Fruit fly (Drosophila melanogaster): ENCODE results near the gene CG18814.
A peak's percentile ranks its signal among the peaks of the same experiment; 100 is the strongest.

The CG18814 gene

DNA sequence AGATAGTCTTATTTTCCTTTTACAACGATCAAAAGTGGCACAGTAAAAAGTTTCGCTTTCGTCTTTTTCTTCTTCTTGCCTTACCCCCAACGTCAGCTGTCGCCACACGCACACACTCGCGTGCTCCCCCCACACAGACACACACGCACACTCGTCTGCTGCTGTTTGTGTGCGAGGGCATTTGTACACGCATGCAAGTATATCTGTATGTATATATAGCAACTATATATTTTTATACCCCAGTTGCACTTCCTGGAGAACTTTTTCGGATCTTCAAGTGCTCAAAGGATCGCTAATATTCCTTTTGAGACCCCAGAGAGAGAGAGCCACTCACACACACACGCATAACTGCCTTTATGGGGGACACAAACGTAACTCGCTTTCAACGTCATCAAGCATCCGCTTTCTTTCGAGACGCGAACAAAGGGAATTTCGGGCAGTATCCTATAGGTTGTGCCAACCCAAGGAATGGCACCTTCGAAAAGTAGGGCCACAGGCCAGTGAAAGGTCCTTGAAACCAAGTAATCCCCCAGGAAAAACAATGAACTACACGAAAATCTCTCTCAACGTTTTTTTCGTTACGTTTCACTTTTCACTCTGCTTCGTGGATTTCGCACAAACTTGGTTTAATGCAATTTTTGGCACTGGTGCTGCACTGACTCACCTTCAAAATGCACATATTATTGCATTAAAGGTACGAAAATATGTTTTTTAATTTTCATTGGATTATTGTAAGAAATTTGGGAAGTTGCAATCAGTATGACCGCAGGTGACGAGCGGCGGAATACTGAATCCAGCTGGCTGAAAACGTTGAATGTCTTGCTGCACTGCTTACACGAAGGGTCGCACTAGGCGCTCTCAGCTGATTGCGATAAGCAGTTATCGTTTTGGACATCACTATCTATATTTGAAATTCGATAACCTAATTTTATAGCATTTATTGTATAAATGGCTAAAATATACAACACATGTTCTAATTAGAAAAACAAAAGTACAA, 8.4 kb downstream of the CG18814 start, which contains the start of gene roq:
Gene roq (minus strand): TSS at position 799 of the 997 bp plus-strand sequence.
- TF ChIP-seq CG17801 (GFP tag; optimal IDR thresholded peaks at IDR 0.05; ENCODE audit: partially characterized antibody), result peak; percentile 21

DNA sequence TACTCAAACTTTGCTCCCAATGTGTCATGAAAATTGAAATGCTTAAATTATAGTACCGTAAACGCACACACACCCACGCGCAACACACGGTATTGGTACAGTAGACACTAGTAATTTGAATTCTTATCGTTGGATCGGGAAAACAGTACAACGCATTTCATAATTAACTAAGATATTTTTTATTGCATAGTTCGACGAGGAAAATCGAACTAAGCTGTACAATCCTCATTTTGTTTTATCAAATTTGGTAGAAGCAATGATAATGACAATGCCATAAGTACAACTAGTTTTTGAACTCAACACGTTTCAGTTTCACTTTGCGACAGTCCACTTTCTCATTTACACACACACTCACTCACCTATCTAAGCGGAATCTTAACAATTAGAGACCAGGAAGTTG, 11.1 kb downstream of the CG18814 start:
- TF ChIP-seq CG17801 (GFP tag; optimal IDR thresholded peaks at IDR 0.05; ENCODE audit: partially characterized antibody), result peak; percentile 74

DNA sequence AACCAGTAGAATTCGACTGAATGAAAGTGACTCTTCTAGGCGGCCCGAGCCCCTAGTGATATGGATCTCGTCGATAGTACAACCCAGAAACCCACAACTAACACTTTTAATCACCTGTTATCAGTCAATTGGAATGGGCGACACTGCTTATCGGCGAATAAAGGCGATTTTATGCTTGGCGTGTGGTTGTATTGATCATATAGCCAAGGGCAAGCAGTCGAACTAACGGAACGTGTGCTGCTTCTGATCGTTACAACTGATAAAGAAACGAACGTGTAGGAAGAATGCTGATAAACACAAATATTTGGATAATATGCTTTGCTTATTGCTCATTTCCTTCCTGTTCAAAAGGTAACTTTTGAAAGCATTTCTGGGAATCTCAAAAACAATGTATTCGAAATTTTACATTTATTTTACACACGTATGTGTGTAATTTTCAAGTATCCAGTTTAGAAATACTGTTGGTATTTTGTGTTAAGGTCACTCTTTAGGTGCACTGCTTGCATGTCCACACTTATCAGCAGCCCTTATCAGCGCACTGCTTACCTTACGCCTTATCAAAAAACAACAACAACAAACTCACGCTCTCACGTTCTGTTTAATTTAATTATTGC, 11.7 kb downstream of the CG18814 start, which contains the start of gene Agpat4:
Gene Agpat4 (minus strand): TSS at position 387 of the 614 bp plus-strand sequence.
- no peak for TF ChIP-seq CG17801 (GFP tag; optimal IDR thresholded peaks at IDR 0.05; ENCODE audit: partially characterized antibody)

DNA sequence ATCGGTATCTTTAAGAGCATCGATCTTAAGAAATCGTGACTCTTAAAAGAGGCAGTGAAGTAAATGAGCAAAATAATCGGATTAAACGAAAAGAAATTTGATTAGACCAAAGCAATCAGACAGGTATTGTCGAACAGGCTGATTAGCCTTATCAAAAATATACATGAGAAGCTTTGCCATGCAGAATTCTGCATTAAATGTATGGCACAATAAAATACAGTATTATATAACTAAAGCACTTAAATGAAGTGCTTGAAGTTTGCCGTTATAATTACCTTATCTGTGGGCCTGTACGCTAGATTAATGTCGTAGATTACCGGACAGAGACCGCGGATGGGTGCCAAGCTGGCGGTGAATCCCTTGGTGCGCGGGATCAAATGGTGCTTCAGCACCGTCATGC, 13.4 kb downstream of the CG18814 start:
- TF ChIP-seq CG17801 (GFP tag; optimal IDR thresholded peaks at IDR 0.05; ENCODE audit: partially characterized antibody), result no peak

DNA sequence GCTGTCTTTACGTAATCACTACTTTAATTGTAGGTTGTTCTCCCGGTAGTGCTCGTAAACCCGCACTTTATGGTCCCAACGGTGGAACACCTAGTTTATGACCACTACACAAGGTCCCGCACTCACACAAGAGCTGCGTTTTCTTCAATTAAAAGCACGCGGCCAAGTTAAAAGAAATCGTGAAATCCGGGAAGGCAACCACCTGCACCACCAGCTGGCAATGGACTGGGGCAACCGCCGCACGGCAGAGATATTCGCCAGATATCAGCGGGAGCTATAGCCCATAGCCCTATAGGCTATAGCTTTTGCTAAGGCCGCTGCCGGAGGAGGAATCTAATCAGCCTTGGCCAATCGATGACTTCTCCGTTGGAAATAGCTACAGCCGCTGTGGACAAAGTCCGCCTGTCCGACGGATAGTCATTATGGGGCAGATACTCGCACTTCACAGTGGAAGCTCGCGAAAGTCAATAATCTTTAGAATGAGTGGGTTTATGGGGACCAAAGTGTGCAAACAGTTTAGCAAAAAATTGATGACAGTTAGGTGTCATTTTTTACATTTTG, 14.6 kb downstream of the CG18814 start:
- no peak for TF ChIP-seq CG17801 (GFP tag; optimal IDR thresholded peaks at IDR 0.05; ENCODE audit: partially characterized antibody)

DNA sequence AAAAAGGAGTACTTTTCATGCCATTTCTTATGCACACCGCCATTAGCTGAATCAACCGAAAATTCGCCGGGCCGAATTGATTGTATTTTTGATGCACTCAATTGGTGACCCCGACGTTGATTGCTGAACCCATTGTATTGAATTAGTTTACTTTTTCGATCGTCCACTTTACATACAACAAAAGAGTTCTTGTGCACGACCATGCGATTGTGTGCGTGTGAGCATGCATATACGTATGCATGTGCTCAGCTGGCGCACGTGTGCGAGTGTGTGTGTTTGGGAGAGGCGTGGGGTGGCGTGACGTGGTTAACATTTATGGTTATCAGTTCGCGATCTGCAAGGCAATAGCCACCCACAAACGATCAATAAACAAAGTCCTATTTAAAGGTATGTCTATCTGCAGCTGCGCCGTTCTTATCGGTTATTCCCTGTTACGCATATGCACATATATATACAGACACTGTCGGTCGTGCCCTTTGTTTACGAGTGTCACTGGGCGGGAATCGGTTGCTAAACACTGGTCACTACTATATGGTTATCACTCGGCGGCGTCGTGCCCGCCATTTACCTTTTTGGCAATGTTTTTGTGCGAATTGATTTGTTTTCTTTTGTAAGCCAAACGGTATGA, 15.7 kb downstream of the CG18814 start:
- peak; percentile 73 for TF ChIP-seq CG17801 (GFP tag; optimal IDR thresholded peaks at IDR 0.05; ENCODE audit: partially characterized antibody)

DNA sequence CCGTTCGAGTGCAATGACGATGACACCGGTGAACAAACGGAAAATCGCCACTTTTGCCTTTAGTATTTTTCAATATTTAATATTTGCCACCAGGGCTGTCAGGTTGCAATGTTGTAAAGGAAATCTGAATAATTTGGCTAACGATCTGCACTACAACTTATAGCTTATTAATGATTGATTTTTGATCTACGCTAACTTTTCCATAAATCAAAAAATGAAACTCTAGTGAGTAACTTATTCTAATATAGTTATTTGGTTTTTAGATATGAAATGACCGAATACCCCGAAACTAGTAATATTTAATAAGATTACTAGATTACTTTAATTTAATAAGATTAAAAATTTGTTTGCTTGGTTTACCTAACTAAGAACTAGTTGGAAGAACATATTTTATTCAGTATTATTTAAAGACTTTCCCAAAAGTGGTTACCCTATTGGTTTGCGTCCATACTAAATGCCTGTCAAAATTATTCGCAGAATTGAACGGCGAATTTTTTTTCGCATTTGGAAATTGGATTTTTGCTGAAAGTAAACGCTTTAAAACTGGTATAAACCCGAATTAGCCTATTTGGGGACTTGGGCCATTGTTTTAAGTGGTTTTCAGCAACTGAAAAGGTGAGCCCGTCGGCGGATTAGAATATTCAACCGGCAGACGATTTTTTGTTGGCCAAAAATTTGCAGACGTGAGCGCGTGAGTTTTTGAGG, 16.4 kb downstream of the CG18814 start, which contains the start of the genes Agpat3 and RAF2:
Gene Agpat3 (minus strand): TSS at position 78 of the 705 bp plus-strand sequence.
Gene RAF2 (plus strand): TSS at position 448 of the 705 bp plus-strand sequence.
- no peak for TF ChIP-seq CG17801 (GFP tag; optimal IDR thresholded peaks at IDR 0.05; ENCODE audit: partially characterized antibody)

DNA sequence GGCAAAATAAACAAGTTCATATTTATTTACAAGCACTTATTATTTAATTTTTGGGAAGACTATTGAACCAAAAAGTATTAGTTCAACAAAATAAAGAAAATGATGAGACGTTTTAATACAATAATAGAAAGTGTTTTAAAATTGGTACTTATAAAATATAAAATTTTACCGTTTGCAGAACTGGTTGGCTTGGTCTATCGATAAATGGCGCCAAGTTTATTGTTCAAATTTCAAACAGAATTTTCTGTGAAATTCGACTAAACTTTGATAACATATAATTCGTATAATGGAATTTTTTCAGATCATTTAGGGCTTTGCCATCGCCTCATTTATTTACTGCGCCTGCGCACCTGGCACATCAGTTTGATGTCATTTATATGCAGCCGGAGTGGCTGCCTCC, 21.2 kb downstream of the CG18814 start:
- TF ChIP-seq CG17801 (GFP tag; optimal IDR thresholded peaks at IDR 0.05; ENCODE audit: partially characterized antibody), result no peak

DNA sequence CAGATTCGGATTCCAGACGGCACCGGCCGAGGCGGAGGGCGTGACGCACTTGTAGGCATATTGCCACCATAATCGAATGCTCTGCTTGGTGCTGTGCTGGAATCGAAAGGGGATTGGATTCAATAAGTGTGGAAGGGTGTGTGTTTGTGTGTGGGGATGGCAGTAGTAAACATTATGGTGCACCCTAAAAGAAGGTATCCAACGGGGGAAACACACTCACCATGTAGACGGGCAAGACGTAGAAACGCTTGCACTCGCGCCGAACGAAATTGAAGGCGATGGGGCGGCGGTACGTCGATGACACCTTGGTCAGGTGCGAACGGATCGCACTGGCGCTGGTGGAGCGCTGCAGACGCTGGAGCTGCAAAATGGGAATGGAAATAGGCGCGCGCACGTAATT, 21.6 kb downstream of the CG18814 start:
- TF ChIP-seq CG17801 (GFP tag; optimal IDR thresholded peaks at IDR 0.05; ENCODE audit: partially characterized antibody), result no peak

DNA sequence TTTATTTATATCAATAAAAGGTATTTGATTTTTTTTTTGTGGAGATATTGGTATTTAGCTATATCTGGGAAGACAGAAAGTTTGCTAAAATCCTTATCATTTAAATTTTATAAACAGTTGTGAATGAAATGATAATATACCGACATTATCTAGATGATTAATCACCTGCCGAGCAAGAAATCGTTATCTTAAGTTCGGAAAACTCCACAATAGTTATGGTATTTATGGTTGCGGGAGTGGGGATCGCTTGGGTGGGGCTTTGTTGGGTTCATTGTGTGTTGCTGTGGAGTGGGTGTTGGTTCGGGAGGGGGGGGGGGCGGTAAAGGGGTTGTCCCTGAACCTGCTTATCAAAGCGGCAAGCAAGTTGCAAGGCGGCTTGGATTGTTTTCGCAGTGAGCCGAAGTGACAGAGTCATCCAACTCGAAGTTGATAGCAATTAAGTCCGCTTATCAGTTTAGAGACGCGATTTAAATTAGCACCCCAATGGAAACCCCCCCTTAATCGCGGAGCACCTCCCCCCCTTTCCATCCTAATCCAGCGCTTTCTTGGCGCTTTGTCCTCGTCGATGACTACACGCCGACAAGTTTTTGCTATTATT, 22.7 kb downstream of the CG18814 start:
- TF ChIP-seq CG17801 (GFP tag; optimal IDR thresholded peaks at IDR 0.05; ENCODE audit: partially characterized antibody), result no peak

DNA sequence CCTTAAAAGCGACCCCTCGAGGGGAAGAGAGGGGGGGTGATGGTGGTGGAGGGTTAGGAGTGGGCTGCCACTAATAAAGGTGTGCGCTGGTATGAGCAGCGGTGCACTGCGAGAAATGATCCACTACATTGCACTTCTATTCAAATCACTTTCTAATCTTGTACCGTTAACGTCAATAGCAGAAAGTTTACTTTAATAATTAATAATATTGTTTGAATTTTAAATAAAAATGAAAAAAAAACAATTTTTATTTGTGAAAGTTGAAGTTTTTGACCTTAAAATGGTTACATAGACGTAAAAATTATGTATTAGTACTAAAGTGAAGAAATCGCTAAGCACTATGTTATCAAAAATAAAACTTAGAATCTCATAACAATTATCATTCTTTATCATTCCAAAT, 23.2 kb downstream of the CG18814 start:
- TF ChIP-seq CG17801 (GFP tag; optimal IDR thresholded peaks at IDR 0.05; ENCODE audit: partially characterized antibody), result no peak

DNA sequence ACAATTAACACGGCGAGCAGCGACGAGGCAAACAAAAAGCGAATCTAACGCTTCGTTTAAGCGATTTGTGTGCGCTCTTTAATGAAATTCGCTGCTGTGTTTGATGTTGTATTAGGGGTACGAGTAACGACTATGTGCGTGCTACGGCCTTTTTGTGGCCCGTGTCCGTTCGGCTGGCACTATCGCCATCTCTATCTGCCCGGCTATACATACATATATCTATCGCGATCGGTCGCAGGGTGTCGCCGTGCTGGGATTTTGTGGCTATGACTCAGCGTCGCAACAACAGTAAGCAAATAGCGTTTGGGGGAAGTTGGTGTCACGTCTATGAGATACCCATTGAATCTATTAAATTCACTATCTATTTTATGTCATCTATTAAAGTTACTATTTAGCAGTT, 24.1 kb downstream of the CG18814 start:
- no peak for TF ChIP-seq CG17801 (GFP tag; optimal IDR thresholded peaks at IDR 0.05; ENCODE audit: partially characterized antibody)

DNA sequence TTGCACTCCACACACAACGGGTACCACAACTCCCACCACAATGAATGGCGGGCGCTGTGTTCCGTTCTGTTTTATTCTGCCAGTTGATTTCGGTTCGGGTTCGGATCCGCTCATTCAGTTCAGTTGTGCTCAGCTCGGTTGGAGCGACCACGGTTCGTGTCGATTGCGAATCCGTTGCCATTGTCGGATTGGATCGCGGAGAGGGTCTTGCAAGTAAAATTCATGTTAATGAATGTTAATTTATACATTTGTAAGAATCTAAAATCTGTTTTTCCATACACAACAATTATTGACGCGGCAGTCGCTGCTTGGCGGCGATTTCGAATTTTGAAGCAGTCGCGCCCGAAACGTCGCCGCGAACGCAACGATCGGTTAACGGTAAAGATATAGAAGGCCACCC, 24.9 kb downstream of the CG18814 start, which contains the start of gene Gagr:
Gene Gagr (plus strand): TSS at position 81 of the 400 bp plus-strand sequence.
- TF ChIP-seq CG17801 (GFP tag; optimal IDR thresholded peaks at IDR 0.05; ENCODE audit: partially characterized antibody), result no peak

DNA sequence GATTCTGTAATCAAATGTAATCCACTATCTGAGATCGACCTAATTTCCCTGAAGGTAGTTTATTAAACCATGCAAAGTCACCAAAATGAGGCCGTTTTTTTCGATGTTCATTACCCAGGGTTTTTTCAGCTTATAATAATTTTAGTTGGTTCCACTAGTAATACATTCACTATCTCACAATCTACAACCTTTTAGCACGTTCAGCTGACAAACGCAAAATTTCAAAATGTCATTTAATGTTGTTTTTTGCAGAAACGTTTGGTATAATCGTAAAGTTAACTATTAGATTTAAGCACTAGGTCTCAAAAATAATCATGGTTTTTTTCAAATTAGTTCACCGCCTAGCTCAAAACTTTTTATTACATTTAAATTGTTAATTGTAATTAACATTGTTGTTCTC, 30.5 kb downstream of the CG18814 start, which contains the start of gene CG44836:
Gene CG44836 (minus strand): TSS at position 101 of the 400 bp plus-strand sequence.
- TF ChIP-seq CG17801 (GFP tag; optimal IDR thresholded peaks at IDR 0.05; ENCODE audit: partially characterized antibody), result no peak

Data from ovary, adult (tissue).